Fruit fly (Drosophila melanogaster): Measurements from ENCODE around the gene CG17272.

CG17272 gene

dm6 chr3R:20784436-20785368 is 39.3 kb downstream of the CG17272 start:
- TF ChIP-seq CG15514 (GFP tag; optimal IDR thresholded peaks at IDR 0.05) (no peak), Lim3 (GFP tag; IDR thresholded peaks at IDR 0.05) (no peak), CG1603 (tag; optimal IDR thresholded peaks at IDR 0.05) (no peak), Hr39 (optimal IDR thresholded peaks at IDR 0.05) (peak; percentile 39), PHDP (tag; optimal IDR thresholded peaks at IDR 0.05) (no peak), Meics (GFP tag; optimal IDR thresholded peaks at IDR 0.05) (no peak), HmgD (GFP tag; optimal IDR thresholded peaks at IDR 0.05) (no peak), chinmo (GFP tag; IDR thresholded peaks at IDR 0.05; ENCODE audit: partially characterized antibody) (no peak), CG2712 (tag; optimal IDR thresholded peaks at IDR 0.05) (no peak), CG18619 (GFP tag; optimal IDR thresholded peaks at IDR 0.05) (no peak), Asciz (GFP tag; optimal IDR thresholded peaks at IDR 0.05) (no peak), Ravus (GFP tag; IDR thresholded peaks at IDR 0.05) (no peak), dan (GFP tag; IDR thresholded peaks at IDR 0.05) (0 out of 2 replicates have a peak, but pooled peaks have one; percentile 8), Poxn (GFP tag; IDR thresholded peaks at IDR 0.05) (no peak), oc (tag; optimal IDR thresholded peaks at IDR 0.05) (no peak), CG8765 (GFP tag; IDR thresholded peaks at IDR 0.05) (no peak), ftz-f1 (GFP tag; optimal IDR thresholded peaks at IDR 0.05) (no peak), Drgx (GFP tag; IDR thresholded peaks at IDR 0.05) (peak; percentile 72), zf30C (GFP tag; optimal IDR thresholded peaks at IDR 0.05) (no peak), bsh (GFP tag; optimal IDR thresholded peaks at IDR 0.05) (peak in 1 of 2 experiments; percentile 45), luna (GFP tag; optimal IDR thresholded peaks at IDR 0.05) (no peak), CG11695 (GFP tag; IDR thresholded peaks at IDR 0.05) (no peak), unc-4 (GFP tag; IDR thresholded peaks at IDR 0.05; ENCODE audit: partially characterized antibody) (no peak), CG15479 (GFP tag; optimal IDR thresholded peaks at IDR 0.05) (no peak), CG1647 (GFP tag; optimal IDR thresholded peaks at IDR 0.05) (no peak), Dad (GFP tag; optimal IDR thresholded peaks at IDR 0.05) (no peak), D (optimal IDR thresholded peaks at IDR 0.05) (no peak), D (GFP tag; optimal IDR thresholded peaks at IDR 0.05) (no peak), TFAM (GFP tag; optimal IDR thresholded peaks at IDR 0.05) (no peak), tll (GFP tag; optimal IDR thresholded peaks at IDR 0.05) (no peak), Atf-2 (GFP tag; optimal IDR thresholded peaks at IDR 0.05) (no peak), peb (GFP tag; IDR thresholded peaks at IDR 0.05) (no peak), nom (GFP tag; optimal IDR thresholded peaks at IDR 0.05) (peak; percentile 77)

DNA sequence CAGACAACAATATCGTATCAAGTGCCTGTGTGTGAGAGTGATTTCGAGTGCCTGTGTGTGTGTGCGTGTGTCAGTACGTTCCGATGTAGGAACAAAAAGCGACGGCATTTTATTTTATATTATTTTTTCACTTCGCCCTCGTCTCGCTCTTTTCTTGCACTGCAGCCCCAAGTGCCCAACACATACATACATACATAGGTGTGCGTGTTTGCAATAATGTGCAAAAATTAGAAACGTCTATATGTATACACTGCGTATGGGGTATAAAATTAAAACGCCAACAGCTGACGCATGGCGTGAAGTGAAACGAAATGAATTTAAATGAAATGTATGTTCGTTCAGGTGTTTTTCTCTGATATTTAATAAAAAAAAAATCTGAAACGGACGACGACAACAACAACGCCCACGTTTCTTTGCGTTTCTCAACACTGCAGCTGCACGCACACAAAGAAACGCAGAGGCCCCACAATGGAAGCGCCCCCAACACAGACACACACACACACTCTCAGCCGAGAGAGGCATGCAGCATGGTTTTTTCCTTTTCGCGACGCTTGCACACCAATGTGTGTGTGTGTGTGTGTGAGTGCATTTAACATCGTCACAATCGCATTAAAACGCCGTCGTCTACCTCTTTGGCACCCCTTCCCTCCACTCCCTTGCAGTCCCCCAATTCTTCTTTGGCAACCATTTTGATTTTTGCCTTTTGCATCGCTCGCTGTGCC is 40.2 kb downstream of the CG17272 start:
- TF ChIP-seq bsh (GFP tag; optimal IDR thresholded peaks at IDR 0.05) = peak in 1 of 2 experiments; percentile 54
- peak; percentile 22 for TF ChIP-seq lbe (GFP tag; optimal IDR thresholded peaks at IDR 0.05)
- TF ChIP-seq corto (GFP tag; optimal IDR thresholded peaks at IDR 0.05) = peak; percentile 12
- TF ChIP-seq CG15696 (tag; optimal IDR thresholded peaks at IDR 0.05) = no peak
- TF ChIP-seq sens (GFP tag) = peak; percentile 28
- no peak for TF ChIP-seq CG12071 (GFP tag; optimal IDR thresholded peaks at IDR 0.05)
- peak; percentile 13 for TF ChIP-seq nom (GFP tag; optimal IDR thresholded peaks at IDR 0.05)
- TF ChIP-seq Drgx (GFP tag; IDR thresholded peaks at IDR 0.05) = peak; percentile 55; the same call in 1 of the 2 replicates
